Worm (Caenorhabditis elegans): ENCODE measurements around the gene nbet-1.

DNA sequence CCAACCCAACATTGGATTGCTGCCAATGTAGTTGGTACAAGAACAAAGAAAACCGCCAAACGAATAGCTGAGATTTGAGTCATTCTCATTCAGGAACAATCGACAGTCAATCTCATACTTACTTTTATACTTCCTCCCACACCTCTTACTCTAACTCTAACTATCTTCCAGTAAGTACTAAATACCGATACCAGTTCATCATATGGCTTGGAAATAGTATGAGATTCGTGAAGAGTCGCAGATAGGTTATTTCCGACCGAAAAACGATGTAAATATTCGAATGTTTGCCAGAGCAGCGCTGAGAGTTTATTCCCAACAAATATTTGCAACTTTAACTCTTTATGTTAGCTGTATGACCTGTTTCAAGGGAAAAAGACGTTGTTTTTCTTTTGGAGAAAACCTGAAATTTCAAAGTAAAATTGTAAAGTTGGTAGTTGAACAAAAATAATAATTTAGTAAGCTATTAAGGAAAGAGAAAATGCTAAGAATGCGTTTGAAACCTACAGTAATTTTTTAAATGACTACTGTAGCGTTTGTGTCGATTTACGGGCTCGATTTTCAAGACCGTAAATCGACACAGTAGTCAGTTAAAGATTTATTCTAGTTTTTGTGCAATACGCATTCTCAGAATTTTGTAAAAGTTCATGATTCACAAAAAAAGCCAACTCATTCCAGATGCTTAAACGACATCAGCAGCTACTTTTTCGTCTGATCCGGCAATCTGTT lies 22.7 kb upstream of the nbet-1 start, which contains the start of the genes W03F8.6 and mtrf-1L:
- TF ChIP-seq egl-44 (GFP tag; IDR thresholded peaks at IDR 0.05), result no peak
- no peak for TF ChIP-seq lsl-1 (GFP tag; optimal IDR thresholded peaks at IDR 0.05)
- TF ChIP-seq T26A5.8 (tag; optimal IDR thresholded peaks at IDR 0.05), result no peak

Measured in whole organism, young adult.